Worm (Caenorhabditis elegans): Measurements from ENCODE around the gene C09F5.1.

The C09F5.1 gene

DNA sequence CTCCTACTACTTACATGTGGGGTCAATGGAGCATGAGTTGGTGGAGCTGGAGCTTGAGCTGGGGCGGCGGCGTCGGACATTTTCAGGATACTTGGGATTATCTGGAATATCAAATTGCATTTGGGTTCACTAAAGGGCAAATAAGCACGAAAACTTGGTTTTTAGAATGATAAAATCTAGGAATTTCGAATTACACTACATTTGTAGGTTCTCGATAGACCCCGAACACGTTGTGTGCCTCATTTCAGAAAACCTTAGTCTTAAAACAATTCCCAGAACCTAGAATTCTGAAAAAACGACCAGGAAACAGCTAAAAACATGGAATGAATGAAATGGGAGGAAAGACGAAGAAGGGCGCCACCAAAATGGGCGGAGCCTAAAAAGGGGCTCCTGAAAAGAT is 44.1 kb upstream of the C09F5.1 start, which contains the start of gene T19C3.3:
T19C3.3 (minus strand) TSS at position 101 of the 400 bp plus-strand sequence.
- TF ChIP-seq ceh-20 (GFP tag; IDR thresholded peaks at IDR 0.05), result no peak
- no peak for TF ChIP-seq pqm-1 (tag; optimal IDR thresholded peaks at IDR 0.05)
- TF ChIP-seq aly-2 (tag; optimal IDR thresholded peaks at IDR 0.05), result no peak
- TF ChIP-seq rbr-2 (tag; optimal IDR thresholded peaks at IDR 0.05), result no peak
- TF ChIP-seq Y105C5A.15 (GFP tag; IDR thresholded peaks at IDR 0.05), result no peak
- no peak for TF ChIP-seq lin-15B (tag; optimal IDR thresholded peaks at IDR 0.05)
- TF ChIP-seq nhr-102 (tag; optimal IDR thresholded peaks at IDR 0.05), result no peak
- no peak for TF ChIP-seq nhr-11 (tag; optimal IDR thresholded peaks at IDR 0.05)
- no peak for TF ChIP-seq nhr-237 (tag; optimal IDR thresholded peaks at IDR 0.05)
- no peak for TF ChIP-seq zfp-3 (GFP tag; conservative IDR thresholded peaks at IDR 0.05)
- TF ChIP-seq F26F4.8 (GFP tag; conservative IDR thresholded peaks at IDR 0.05), result no peak

ce11 chrIII:617467-617866 is 41.0 kb upstream of the C09F5.1 start, which contains the start of gene T19C3.2:
Gene T19C3.2, minus strand, starts transcription at chrIII:617567.
- TF ChIP-seq lin-1 (GFP tag; IDR thresholded peaks at IDR 0.05) (no peak), ZK337.2 (GFP tag; IDR thresholded peaks at IDR 0.05) (no peak), skn-1 (tag; optimal IDR thresholded peaks at IDR 0.05) (no peak)

DNA sequence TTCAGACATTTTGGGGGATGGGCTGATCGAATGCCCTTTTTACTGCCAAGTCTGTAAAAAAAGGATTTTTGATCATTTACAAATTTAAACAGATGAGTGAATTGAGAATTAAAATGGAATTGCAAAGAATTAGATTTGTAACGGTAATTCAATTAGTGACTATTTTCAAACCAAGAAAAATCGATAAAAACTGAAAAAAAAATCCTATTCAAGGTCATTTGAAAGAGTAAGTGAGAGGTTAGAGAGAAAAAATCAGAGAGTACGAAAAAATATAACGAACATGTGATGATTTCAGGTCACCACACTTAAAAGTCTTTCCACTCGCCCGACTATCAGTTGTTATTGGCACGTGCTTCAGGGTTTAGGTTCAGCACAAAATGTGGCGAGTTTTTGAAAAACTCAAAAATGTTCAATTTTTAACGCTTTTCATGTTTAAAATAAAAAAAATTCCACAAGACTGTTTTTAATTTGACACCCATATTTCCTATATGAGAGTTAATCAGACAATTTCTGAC is 38.2 kb upstream of the C09F5.1 start, which contains the start of gene T19C3.4:
T19C3.4 (minus strand) TSS at position 51 of the 515 bp plus-strand sequence.
- peak; percentile 23 for TF ChIP-seq aha-1 (tag)
- no peak for TF ChIP-seq tra-1 (GFP tag; IDR thresholded peaks at IDR 0.05)
- TF ChIP-seq mxl-3 (GFP tag; optimal IDR thresholded peaks at IDR 0.05), result peak; percentile 11
- no peak for TF ChIP-seq fos-1 (tag; optimal IDR thresholded peaks at IDR 0.05)
- no peak for TF ChIP-seq fkh-10 (GFP tag; optimal IDR thresholded peaks at IDR 0.05)
- TF ChIP-seq spr-1 (tag; optimal IDR thresholded peaks at IDR 0.05), result no peak
- TF ChIP-seq ceh-28 (tag; optimal IDR thresholded peaks at IDR 0.05), result no peak
- TF ChIP-seq madf-5 (GFP tag; IDR thresholded peaks at IDR 0.05), result no peak
- TF ChIP-seq ZK546.5 (tag; optimal IDR thresholded peaks at IDR 0.05), result no peak
- TF ChIP-seq ama-1 (optimal IDR thresholded peaks at IDR 0.05), result no peak
- no peak for TF ChIP-seq aly-2 (tag; optimal IDR thresholded peaks at IDR 0.05)
- TF ChIP-seq daf-19 (GFP tag; conservative IDR thresholded peaks at IDR 0.05), result no peak
- TF ChIP-seq lsy-2 (tag; optimal IDR thresholded peaks at IDR 0.05), result peak in 1 of 2 experiments; percentile 22
- TF ChIP-seq hif-1 (tag; optimal IDR thresholded peaks at IDR 0.05), result no peak
- TF ChIP-seq madf-9 (GFP tag; conservative IDR thresholded peaks at IDR 0.05), result no peak
- TF ChIP-seq attf-4 (tag; optimal IDR thresholded peaks at IDR 0.05), result no peak
- no peak for TF ChIP-seq gei-8 (GFP tag; optimal IDR thresholded peaks at IDR 0.05)
- peak in 1 of 2 experiments; percentile 63 for TF ChIP-seq mdl-1 (tag; optimal IDR thresholded peaks at IDR 0.05)
- peak; percentile 58 for TF ChIP-seq dve-1 (tag; optimal IDR thresholded peaks at IDR 0.05; ENCODE audit: insufficient read depth)
- TF ChIP-seq daf-12 (tag; optimal IDR thresholded peaks at IDR 0.05), result no peak
- peak; percentile 73 for TF ChIP-seq nhr-28 (tag; optimal IDR thresholded peaks at IDR 0.05)
- TF ChIP-seq ceh-62 (tag; optimal IDR thresholded peaks at IDR 0.05), result no peak
- 0 out of 2 replicates have a peak, but pooled peaks have one; percentile 44 for TF ChIP-seq php-3 (GFP tag; IDR thresholded peaks at IDR 0.05)
- TF ChIP-seq dmd-6 (GFP tag; IDR thresholded peaks at IDR 0.05), result peak; percentile 81
- no peak for TF ChIP-seq hmg-1.1 (GFP tag; IDR thresholded peaks at IDR 0.05)
- no peak for TF ChIP-seq dpl-1 (GFP tag; optimal IDR thresholded peaks at IDR 0.05)
- TF ChIP-seq nhr-77 (tag; optimal IDR thresholded peaks at IDR 0.05), result peak; percentile 57
- TF ChIP-seq pha-4 (GFP tag; IDR thresholded peaks at IDR 0.05), result no peak
- TF ChIP-seq pha-4 (tag; optimal IDR thresholded peaks at IDR 0.05), result no peak
- no peak for TF ChIP-seq ces-1 (GFP tag; optimal IDR thresholded peaks at IDR 0.05)
- TF ChIP-seq nhr-6 (tag; optimal IDR thresholded peaks at IDR 0.05), result no peak
- peak; percentile 87 for TF ChIP-seq hlh-30 (tag; optimal IDR thresholded peaks at IDR 0.05; ENCODE audit: insufficient read depth)
- TF ChIP-seq mep-1 (tag; optimal IDR thresholded peaks at IDR 0.05), result peak; percentile 19
- TF ChIP-seq lin-1 (GFP tag; IDR thresholded peaks at IDR 0.05), result no peak
- TF ChIP-seq nhr-111 (GFP tag; optimal IDR thresholded peaks at IDR 0.05), result no peak
- no peak for TF ChIP-seq F10B5.3 (tag; optimal IDR thresholded peaks at IDR 0.05)
- TF ChIP-seq zfp-3 (GFP tag; conservative IDR thresholded peaks at IDR 0.05), result no peak
- no peak for TF ChIP-seq pqm-1 (tag; optimal IDR thresholded peaks at IDR 0.05)
- TF ChIP-seq F49E8.2 (tag; optimal IDR thresholded peaks at IDR 0.05; ENCODE audit: borderline replicate concordance), result no peak
